Fruit fly (Drosophila melanogaster) whole organism, embryonic: ENCODE measurements around the gene mora.

Experiments
- ATbp ChIP-seq: fragments of 200-800 bp; sonication (Bioruptor generic); optimal IDR thresholded peaks from 2 replicates; lab custom pipeline; 2017; ENCODE audit warnings: missing biosample characterization, mild to moderate bottlenecking, missing genetic modification characterization, missing genetic modification reagents
- CG11560 ChIP-seq: fragments of 200-800 bp; sonication (Bioruptor generic); IDR thresholded peaks from 3 replicates; pipeline ENCODE4 v1.3.6; 2022; ENCODE audit warnings: missing biosample characterization, missing genetic modification characterization
- CG11695 ChIP-seq: fragments of 200-800 bp; sonication (Bioruptor generic); IDR thresholded peaks from 3 replicates; pipeline ENCODE4 v1.3.6; 2022; ENCODE audit warnings: missing biosample characterization, missing genetic modification characterization
- CG12391 ChIP-seq: fragments of 200-800 bp; sonication (Bioruptor generic); optimal IDR thresholded peaks from 3 replicates; lab custom pipeline; 2018; ENCODE audit warnings: missing biosample characterization, mild to moderate bottlenecking, missing genetic modification characterization, moderate library complexity
- CG12659 ChIP-seq: fragments of 200-800 bp; sonication (Bioruptor generic); optimal IDR thresholded peaks from 3 replicates; lab custom pipeline; 2017; ENCODE audit warnings: mild to moderate bottlenecking, missing biosample characterization, missing genetic modification reagents, missing genetic modification characterization
- CG13775 ChIP-seq: fragments of 200-800 bp; sonication (Bioruptor generic); optimal IDR thresholded peaks from 3 replicates; lab custom pipeline; 2017; ENCODE audit warnings: missing biosample characterization, mild to moderate bottlenecking, missing genetic modification characterization
- CG14710 ChIP-seq: fragments of 200-800 bp; sonication (Bioruptor generic); optimal IDR thresholded peaks from 3 replicates; lab custom pipeline; 2019; ENCODE audit warnings: missing biosample characterization, mild to moderate bottlenecking, missing genetic modification characterization, moderate library complexity
- CG3281 ChIP-seq: fragments of 200-800 bp; sonication (Bioruptor generic); optimal IDR thresholded peaks from 3 replicates; lab custom pipeline; 2017; ENCODE audit warnings: missing biosample characterization, mild to moderate bottlenecking, missing genetic modification characterization
- CG5180 ChIP-seq: fragments of 200-800 bp; sonication (Bioruptor generic); optimal IDR thresholded peaks from 3 replicates; lab custom pipeline; 2017; ENCODE audit warnings: missing biosample characterization, missing genetic modification characterization, mild to moderate bottlenecking, moderate library complexity, missing genetic modification reagents
- CG6765 ChIP-seq: fragments of 200-800 bp; sonication (Bioruptor generic); optimal IDR thresholded peaks from 3 replicates; lab custom pipeline; 2017; ENCODE audit warnings: missing biosample characterization, mild to moderate bottlenecking, missing genetic modification characterization
- CG8478 ChIP-seq: fragments of >200 bp; optimal IDR thresholded peaks from 2 replicates; lab custom pipeline; 2018
- CG8765 ChIP-seq: fragments of 200-800 bp; sonication (Bioruptor generic); IDR thresholded peaks from 2 replicates; pipeline ENCODE4 v1.3.6; 2022; ENCODE audit warnings: missing biosample characterization, missing genetic modification characterization
- CoRest ChIP-seq: fragments of 200-800 bp; sonication (Bioruptor generic); optimal IDR thresholded peaks from 3 replicates; lab custom pipeline; 2018; ENCODE audit warnings: missing biosample characterization, mild to moderate bottlenecking, missing genetic modification characterization, moderate library complexity
- D19B ChIP-seq: fragments of 200-800 bp; sonication (Bioruptor generic); optimal IDR thresholded peaks from 2 replicates; lab custom pipeline; 2017; ENCODE audit warnings: missing biosample characterization, mild to moderate bottlenecking, missing genetic modification characterization
- Dek ChIP-seq: fragments of 200-800 bp; sonication (Bioruptor generic); optimal IDR thresholded peaks from 3 replicates; lab custom pipeline; 2019; ENCODE audit warnings: missing biosample characterization, mild to moderate bottlenecking, missing genetic modification characterization, moderate library complexity
- Dll ChIP-seq: fragments of 200-800 bp; sonication (Bioruptor generic); IDR thresholded peaks from 4 replicates; pipeline ENCODE4 v1.3.6; 2022; ENCODE audit warnings: missing biosample characterization, missing genetic modification characterization; ENCODE audit not compliant: partially characterized antibody
- Eip74EF ChIP-seq, 2 experiments: fragments of 200-800 bp in 1 of 2; fragments of >200 bp in 1 of 2; sonication (Bioruptor generic) in 1 of 2; optimal IDR thresholded peaks; 2 replicates each; lab custom pipeline; 2017 to 2019; ENCODE audit warnings: missing biosample characterization in 2 of 2, missing genetic modification characterization in 2 of 2, mild to moderate bottlenecking in 1 of 2, moderate library complexity in 1 of 2
- Ets65A ChIP-seq: fragments of 200-800 bp; sonication (Bioruptor generic); peaks from one replicate; lab custom pipeline; 2016; ENCODE audit warnings: missing biosample characterization, missing genetic modification characterization
- Hsf ChIP-seq: fragments of 200-800 bp; sonication (Bioruptor generic); optimal IDR thresholded peaks from 3 replicates; lab custom pipeline; 2016; ENCODE audit warnings: missing biosample characterization, missing genetic modification characterization
- Med ChIP-seq: fragments of 200-800 bp; sonication (Bioruptor generic); peaks from one replicate; lab custom pipeline; 2016; ENCODE audit warnings: missing biosample characterization, missing genetic modification characterization, mild to moderate bottlenecking, inconsistent platforms, moderate library complexity
- Ptx1 ChIP-seq: fragments of 200-800 bp; sonication (Bioruptor generic); IDR thresholded peaks from 2 replicates; pipeline ENCODE4 v1.3.6; 2022; ENCODE audit warnings: missing biosample characterization, missing genetic modification characterization
- Rfx ChIP-seq: fragments of 200-800 bp; sonication (Bioruptor generic); IDR thresholded peaks from 2 replicates; pipeline ENCODE4 v1.3.6; 2022; ENCODE audit warnings: missing biosample characterization, missing genetic modification characterization
- Side ChIP-seq: fragments of 200-800 bp; sonication (Bioruptor generic); optimal IDR thresholded peaks from 2 replicates; lab custom pipeline; 2016; ENCODE audit warnings: missing biosample characterization, missing genetic modification characterization
- Sry-β ChIP-seq: fragments of 200-800 bp; sonication (Bioruptor generic); optimal IDR thresholded peaks from 2 replicates; lab custom pipeline; 2018; ENCODE audit warnings: missing biosample characterization, mild to moderate bottlenecking, missing genetic modification characterization, moderate library complexity
- Xbp1 ChIP-seq: fragments of 200-800 bp; sonication (Bioruptor generic); optimal IDR thresholded peaks from 3 replicates; lab custom pipeline; 2016; ENCODE audit warnings: missing biosample characterization, mild to moderate bottlenecking, missing genetic modification characterization
- YL-1 ChIP-seq: fragments of 200-800 bp; sonication (Bioruptor generic); optimal IDR thresholded peaks from 3 replicates; lab custom pipeline; 2017; ENCODE audit warnings: missing biosample characterization, mild to moderate bottlenecking, missing genetic modification characterization
- al ChIP-seq: fragments of 200-800 bp; sonication (Bioruptor generic); IDR thresholded peaks from 2 replicates; pipeline ENCODE4 v1.3.6; 2022; ENCODE audit warnings: missing biosample characterization, missing genetic modification characterization
- az2 ChIP-seq: fragments of 200-800 bp; sonication (Bioruptor generic); optimal IDR thresholded peaks from 3 replicates; lab custom pipeline; 2016; ENCODE audit warnings: missing biosample characterization, missing genetic modification characterization
- bbx ChIP-seq: fragments of 200-800 bp; sonication (Bioruptor generic); IDR thresholded peaks from 2 replicates; pipeline ENCODE4 v1.3.6; 2022; ENCODE audit warnings: missing biosample characterization, missing genetic modification characterization; ENCODE audit not compliant: partially characterized antibody
- bigmax ChIP-seq: fragments of 200-800 bp; sonication (Bioruptor generic); optimal IDR thresholded peaks from 2 replicates; lab custom pipeline; 2018; ENCODE audit warnings: missing biosample characterization, mild to moderate bottlenecking, missing genetic modification characterization
- ci ChIP-seq: fragments of 200-800 bp; sonication (Bioruptor generic); IDR thresholded peaks from 3 replicates; pipeline ENCODE4 v1.3.6; 2022; ENCODE audit warnings: missing biosample characterization, missing genetic modification characterization
- crp ChIP-seq, 2 experiments: fragments of 200-800 bp; sonication (Bioruptor generic); optimal IDR thresholded peaks; 2 replicates in 1 of 2; 3 replicates in 1 of 2; lab custom pipeline; 2017; ENCODE audit warnings: missing biosample characterization in 2 of 2, missing genetic modification characterization in 2 of 2, mild to moderate bottlenecking in 1 of 2, moderate library complexity in 1 of 2
- cwo ChIP-seq: fragments of 200-800 bp; sonication (Bioruptor generic); optimal IDR thresholded peaks from 3 replicates; lab custom pipeline; 2017; ENCODE audit warnings: missing biosample characterization, missing genetic modification characterization, mild to moderate bottlenecking, moderate library complexity, missing genetic modification reagents
- danr ChIP-seq: fragments of 200-800 bp; sonication (Bioruptor generic); IDR thresholded peaks from 2 replicates; pipeline ENCODE4 v1.3.6; 2022; ENCODE audit warnings: missing biosample characterization, missing genetic modification characterization
- dmrt99B ChIP-seq: fragments of 200-800 bp; sonication (Bioruptor generic); optimal IDR thresholded peaks from 2 replicates; lab custom pipeline; 2018; ENCODE audit warnings: missing biosample characterization, mild to moderate bottlenecking, missing genetic modification characterization, moderate library complexity
- dpn ChIP-seq, 2 experiments: fragments of 200-800 bp; sonication (Bioruptor generic); optimal IDR thresholded peaks; 3 replicates each; lab custom pipeline; 2016; ENCODE audit warnings: missing biosample characterization in 2 of 2, missing genetic modification characterization in 2 of 2
- fd102C ChIP-seq: fragments of 200-800 bp; sonication (Bioruptor generic); optimal IDR thresholded peaks from 2 replicates; lab custom pipeline; 2018; ENCODE audit warnings: missing biosample characterization, mild to moderate bottlenecking, missing genetic modification characterization, moderate library complexity
- fd3F ChIP-seq: fragments of 200-800 bp; sonication (Bioruptor generic); optimal IDR thresholded peaks from 2 replicates; lab custom pipeline; 2018; ENCODE audit warnings: missing biosample characterization, mild to moderate bottlenecking, missing genetic modification characterization, moderate library complexity
- gt ChIP-seq: fragments of 200-800 bp; sonication (Bioruptor generic); IDR thresholded peaks from 2 replicates; pipeline ENCODE4 v1.3.6; 2022; ENCODE audit warnings: missing biosample characterization, missing genetic modification characterization
- lbe ChIP-seq: fragments of 200-800 bp; sonication (Bioruptor generic); optimal IDR thresholded peaks from 2 replicates; lab custom pipeline; 2016; ENCODE audit warnings: missing biosample characterization, mild to moderate bottlenecking, missing genetic modification characterization
- ranshi ChIP-seq: fragments of 200-800 bp; sonication (Bioruptor generic); IDR thresholded peaks from 2 replicates; pipeline ENCODE4 v1.3.6; 2022; ENCODE audit warnings: missing biosample characterization, missing genetic modification characterization
- schlank ChIP-seq: fragments of 200-800 bp; sonication (Bioruptor generic); optimal IDR thresholded peaks from 2 replicates; lab custom pipeline; 2018; ENCODE audit warnings: missing biosample characterization, mild to moderate bottlenecking, missing genetic modification characterization
- slou ChIP-seq: fragments of 200-800 bp; sonication (Bioruptor generic); optimal IDR thresholded peaks from 3 replicates; lab custom pipeline; 2016; ENCODE audit warnings: missing biosample characterization, missing genetic modification characterization
- tap ChIP-seq: fragments of 200-800 bp; optimal IDR thresholded peaks from 3 replicates; lab custom pipeline; 2019; ENCODE audit warnings: missing biosample characterization, mild to moderate bottlenecking, missing genetic modification characterization, moderate library complexity
- ttk ChIP-seq: fragments of 200-800 bp; sonication (Bioruptor generic); IDR thresholded peaks from 2 replicates; pipeline ENCODE4 v2.1.2; 2022; ENCODE audit warnings: missing biosample characterization, missing genetic modification characterization
- tx ChIP-seq: fragments of 200-800 bp; sonication (Bioruptor generic); optimal IDR thresholded peaks from 2 replicates; lab custom pipeline; 2016; ENCODE audit warnings: missing biosample characterization, missing genetic modification characterization
- usp ChIP-seq: fragments of >200 bp; optimal IDR thresholded peaks from 2 replicates; lab custom pipeline; 2017; ENCODE audit warnings: missing biosample characterization, missing genetic modification characterization
- vvl ChIP-seq: fragments of 200-800 bp; sonication (Bioruptor generic); IDR thresholded peaks from 2 replicates; pipeline ENCODE4 v1.3.6; 2022; ENCODE audit warnings: missing biosample characterization, missing genetic modification characterization
- zf30C ChIP-seq: fragments of 200-800 bp; sonication (Bioruptor generic); optimal IDR thresholded peaks from 3 replicates; lab custom pipeline; 2018; ENCODE audit warnings: missing biosample characterization, mild to moderate bottlenecking, missing genetic modification characterization

The mora gene

dm6 chr3R:24233366-24234161 is 47.4 kb downstream of the mora start (continued):
- no peak for TF ChIP-seq gt (GFP tag; lab: Robert Waterston, UW)
- TF ChIP-seq Dek (tag; lab: Kevin White, UChicago), result no peak
- no peak for TF ChIP-seq Side (GFP tag; lab: Kevin White, UChicago)
- no peak for TF ChIP-seq dmrt99B (tag; lab: Kevin White, UChicago)
- no peak for TF ChIP-seq al (GFP tag; lab: Robert Waterston, UW)
- TF ChIP-seq fd102C, result no peak
- TF ChIP-seq dpn (GFP tag; optimal IDR thresholded peaks at IDR 0.05; lab: Kevin White, UChicago), result peak in 1 of 2 experiments; percentile 26
- TF ChIP-seq CG11560 (tag; lab: Robert Waterston, UW), result no peak
- TF ChIP-seq zf30C, result no peak
- TF ChIP-seq Sry-β (GFP tag; lab: Kevin White, UChicago), result no peak
- TF ChIP-seq Eip74EF (GFP tag; optimal IDR thresholded peaks at IDR 0.05; lab: Kevin White, UChicago), result no peak
- peak; percentile 11 for TF ChIP-seq CG14710
- TF ChIP-seq lbe, result no peak
- no peak for TF ChIP-seq CoRest (tag; lab: Kevin White, UChicago)
- peak; percentile 18 for TF ChIP-seq CG12659 (GFP tag; lab: Kevin White, UChicago)
- peak; percentile 36 for TF ChIP-seq CG8478 (lab: Kevin White, UChicago)
- TF ChIP-seq danr (GFP tag; lab: Robert Waterston, UW), result no peak
- no peak for TF ChIP-seq fd3F (GFP tag; lab: Kevin White, UChicago)
- no peak for TF ChIP-seq CG8765 (GFP tag; lab: Robert Waterston, UW)
- no peak for TF ChIP-seq D19B
- TF ChIP-seq az2 (GFP tag; lab: Kevin White, UChicago), result no peak
- TF ChIP-seq Ets65A (GFP tag; lab: Kevin White, UChicago), result peak; percentile 88
- TF ChIP-seq ATbp (GFP tag; lab: Kevin White, UChicago), result no peak
- TF ChIP-seq tap (tag; lab: Kevin White, UChicago), result no peak
- TF ChIP-seq CG13775 (GFP tag; lab: Kevin White, UChicago), result peak; percentile 20
- TF ChIP-seq Ptx1 (GFP tag; lab: Robert Waterston, UW), result no peak
- TF ChIP-seq slou (GFP tag; lab: Kevin White, UChicago), result no peak
- 0 out of 4 replicates have a peak, but pooled peaks have one; percentile 11 for TF ChIP-seq Dll (GFP tag; lab: Robert Waterston, UW)
- TF ChIP-seq bbx (GFP tag; lab: Robert Waterston, UW), result no peak
- peak; percentile 37 for TF ChIP-seq CG12391 (tag; lab: Kevin White, UChicago)
- no peak for TF ChIP-seq ttk (GFP tag; lab: Robert Waterston, UW)
- no peak for TF ChIP-seq bigmax
- 0 out of 2 replicates have a peak, but pooled peaks have one; percentile 37 for TF ChIP-seq vvl
- no peak for TF ChIP-seq Xbp1 (GFP tag; lab: Kevin White, UChicago)
- TF ChIP-seq ranshi, result no peak
- no peak for TF ChIP-seq usp (GFP tag; lab: Kevin White, UChicago)
- TF ChIP-seq Hsf, result peak; percentile 5
- no peak for TF ChIP-seq tx (GFP tag; lab: Kevin White, UChicago)
- TF ChIP-seq CG5180 (GFP tag; lab: Kevin White, UChicago), result peak; percentile 76
- TF ChIP-seq YL-1 (GFP tag; lab: Kevin White, UChicago), result peak; percentile 74
- peak in 1 of 2 experiments; percentile 72 for TF ChIP-seq crp (GFP tag; optimal IDR thresholded peaks at IDR 0.05; lab: Kevin White, UChicago)
- 0 out of 3 replicates have a peak, but pooled peaks have one; percentile 8 for TF ChIP-seq CG11695 (GFP tag; lab: Robert Waterston, UW)
- TF ChIP-seq cwo (GFP tag; lab: Kevin White, UChicago), result no peak
- no peak for TF ChIP-seq CG3281 (GFP tag; lab: Kevin White, UChicago)
- TF ChIP-seq CG6765 (GFP tag; lab: Kevin White, UChicago), result peak; percentile 18
- TF ChIP-seq schlank (tag; lab: Kevin White, UChicago), result no peak
- peak; percentile 57; the same call in 1 of the 3 replicates for TF ChIP-seq ci
- TF ChIP-seq Med, result peak; percentile 78
- TF ChIP-seq Rfx (GFP tag; lab: Robert Waterston, UW), result no peak
